Fruit fly (Drosophila melanogaster): ENCODE data around the gene bam.

Gene bam

dm6 chr3R:25258628-25259240 is 13.8 kb upstream of the bam start, which contains the start of gene CG11857 (continued):
- TF ChIP-seq Hr51 (GFP tag; optimal IDR thresholded peaks at IDR 0.05) (peak; percentile 96 to 99), B-H1 (GFP tag; IDR thresholded peaks at IDR 0.05) (peak; percentile 98), amos (GFP tag; IDR thresholded peaks at IDR 0.05; ENCODE audit: partially characterized antibody) (peak; percentile 98), chif (GFP tag; optimal IDR thresholded peaks at IDR 0.05) (peak; percentile 97 to 98), crc (GFP tag; optimal IDR thresholded peaks at IDR 0.05) (peak; percentile 95), ab (GFP tag; optimal IDR thresholded peaks at IDR 0.05) (peak; percentile 91), B-H2 (GFP tag; optimal IDR thresholded peaks at IDR 0.05) (peak; percentile 98), schlank (tag; optimal IDR thresholded peaks at IDR 0.05) (peak; percentile 96), CG10209 (GFP tag; optimal IDR thresholded peaks at IDR 0.05) (peak; percentile 97), CG4328 (GFP tag; optimal IDR thresholded peaks at IDR 0.05) (peak; percentile 91), pros (GFP tag; optimal IDR thresholded peaks at IDR 0.05) (peak; percentile 8), CG8359 (GFP tag; optimal IDR thresholded peaks at IDR 0.05; ENCODE audit: borderline replicate concordance) (peak; percentile 87), CG16779 (GFP tag; IDR thresholded peaks at IDR 0.05) (peak; percentile 94), CG15269 (tag; optimal IDR thresholded peaks at IDR 0.05) (peak; percentile 97), Mad (GFP tag; optimal IDR thresholded peaks at IDR 0.05) (peak; percentile 98), CG6765 (GFP tag; optimal IDR thresholded peaks at IDR 0.05) (peak; percentile 87), cato (GFP tag; optimal IDR thresholded peaks at IDR 0.05; ENCODE audit: borderline replicate concordance) (peak; percentile 97), ATbp (GFP tag; optimal IDR thresholded peaks at IDR 0.05) (peak; percentile 92), Opbp (GFP tag; IDR thresholded peaks at IDR 0.05; ENCODE audit: partially characterized antibody) (peak; percentile 99), CG7556 (GFP tag; optimal IDR thresholded peaks at IDR 0.05) (peak; percentile 96), CG13624 (GFP tag; optimal IDR thresholded peaks at IDR 0.05) (peak; percentile 99), CG7839 (tag; optimal IDR thresholded peaks at IDR 0.05) (peak; percentile 98), cwo (GFP tag; optimal IDR thresholded peaks at IDR 0.05) (peak; percentile 90), CG2678 (tag; optimal IDR thresholded peaks at IDR 0.05) (peak; percentile 98), sens (GFP tag) (peak; percentile 100), dysf (GFP tag; IDR thresholded peaks at IDR 0.05) (peak; percentile 99), CG10543 (GFP tag; optimal IDR thresholded peaks at IDR 0.05) (peak; percentile 95), CG11696 (GFP tag; IDR thresholded peaks at IDR 0.05) (peak; percentile 89), insv (GFP tag; optimal IDR thresholded peaks at IDR 0.05) (peak in 1 of 2 experiments; percentile 77), CG14050 (GFP tag; IDR thresholded peaks at IDR 0.05) (peak; percentile 98), Ssrp (tag; optimal IDR thresholded peaks at IDR 0.05) (peak; percentile 99), CG31441 (GFP tag; IDR thresholded peaks at IDR 0.05) (peak; percentile 96), fd96Cb (tag; optimal IDR thresholded peaks at IDR 0.05) (peak; percentile 98), CG17568 (GFP tag; optimal IDR thresholded peaks at IDR 0.05) (no peak), slbo (GFP tag; IDR thresholded peaks at IDR 0.05) (peak; percentile 100), bcd (GFP tag; optimal IDR thresholded peaks at IDR 0.05) (peak; percentile 97), CG4820 (GFP tag; optimal IDR thresholded peaks at IDR 0.05) (peak; percentile 97), pan (optimal IDR thresholded peaks at IDR 0.05) (no peak), pan (GFP tag; optimal IDR thresholded peaks at IDR 0.05 in 1 of 2, IDR thresholded peaks at IDR 0.05 in 1 of 2) (peak in 1 of 2 experiments; percentile 99), CG11085 (GFP tag; IDR thresholded peaks at IDR 0.05) (peak; percentile 99), CG7357 (GFP tag; IDR thresholded peaks at IDR 0.05) (peak; percentile 95), CG9437 (GFP tag; optimal IDR thresholded peaks at IDR 0.05) (peak; percentile 88), grau (tag; optimal IDR thresholded peaks at IDR 0.05) (peak; percentile 97), gce (GFP tag; IDR thresholded peaks at IDR 0.05) (peak; percentile 96), CG4854 (GFP tag; optimal IDR thresholded peaks at IDR 0.05) (peak; percentile 96), psq (GFP tag; optimal IDR thresholded peaks at IDR 0.05) (peak; percentile 93), CG15073 (GFP tag; optimal IDR thresholded peaks at IDR 0.05) (peak; percentile 80), CG8944 (GFP tag; optimal IDR thresholded peaks at IDR 0.05) (peak; percentile 97), CG4282 (GFP tag; optimal IDR thresholded peaks at IDR 0.05) (peak; percentile 96)
